Fruit fly (Drosophila melanogaster): ENCODE results near the gene Tpt.

Gene Tpt

dm6 chr3L:8360643-8361110, 44.4 kb downstream of the Tpt start, which contains the start of gene Idh (continued):
- TF ChIP-seq Eip74EF (GFP tag; optimal IDR thresholded peaks at IDR 0.05) (peak in 1 of 2 experiments; percentile 27), CG15514 (GFP tag; optimal IDR thresholded peaks at IDR 0.05) (peak; percentile 61), repo (GFP tag; optimal IDR thresholded peaks at IDR 0.05) (no peak), CG15269 (tag; optimal IDR thresholded peaks at IDR 0.05) (peak; percentile 34), D19A (tag; optimal IDR thresholded peaks at IDR 0.05) (no peak), CG8924 (tag; optimal IDR thresholded peaks at IDR 0.05) (peak; percentile 32), Hmr (GFP tag; optimal IDR thresholded peaks at IDR 0.05) (peak; percentile 52), pb (GFP tag; optimal IDR thresholded peaks at IDR 0.05) (no peak), ind (GFP tag; optimal IDR thresholded peaks at IDR 0.05) (no peak), pzg (GFP tag; optimal IDR thresholded peaks at IDR 0.05) (peak; percentile 65), NFAT (GFP tag; IDR thresholded peaks at IDR 0.05) (0 out of 2 replicates have a peak, but pooled peaks have one; percentile 32), GATAe (GFP tag; conservative IDR thresholded peaks at IDR 0.05) (no peak), kah (GFP tag; optimal IDR thresholded peaks at IDR 0.05) (no peak), CG9727 (GFP tag; optimal IDR thresholded peaks at IDR 0.05) (no peak), dmrt99B (tag; optimal IDR thresholded peaks at IDR 0.05) (peak; percentile 21), scrt (GFP tag; optimal IDR thresholded peaks at IDR 0.05) (peak; percentile 48), Hr3 (GFP tag; optimal IDR thresholded peaks at IDR 0.05) (no peak), sna (GFP tag; IDR thresholded peaks at IDR 0.05; ENCODE audit: partially characterized antibody) (peak; percentile 57; the same call in 1 of the 2 replicates), Opbp (GFP tag; IDR thresholded peaks at IDR 0.05; ENCODE audit: partially characterized antibody) (0 out of 3 replicates have a peak, but pooled peaks have one; percentile 29), row (GFP tag; IDR thresholded peaks at IDR 0.05) (no peak), Nf-YC (tag; optimal IDR thresholded peaks at IDR 0.05) (peak; percentile 49), Sox100B (GFP tag; optimal IDR thresholded peaks at IDR 0.05) (no peak), CG13296 (GFP tag; optimal IDR thresholded peaks at IDR 0.05) (peak; percentile 56), CG15601 (tag; optimal IDR thresholded peaks at IDR 0.05) (no peak), CG12155 (GFP tag; optimal IDR thresholded peaks at IDR 0.05) (no peak), gsb-n (tag; optimal IDR thresholded peaks at IDR 0.05) (peak; percentile 20), sug (tag; optimal IDR thresholded peaks at IDR 0.05) (peak; percentile 31), sd (tag; optimal IDR thresholded peaks at IDR 0.05) (peak; percentile 72), bsh (GFP tag; optimal IDR thresholded peaks at IDR 0.05) (no peak), CG12299 (tag; optimal IDR thresholded peaks at IDR 0.05) (peak; percentile 5), cwo (GFP tag; optimal IDR thresholded peaks at IDR 0.05) (no peak), nerfin-2 (GFP tag; IDR thresholded peaks at IDR 0.05; ENCODE audit: partially characterized antibody) (peak; percentile 38; the same call in 1 of the 2 replicates), fd64A (GFP tag; optimal IDR thresholded peaks at IDR 0.05) (no peak), CG7745 (tag; optimal IDR thresholded peaks at IDR 0.05) (no peak), Hr51 (GFP tag; optimal IDR thresholded peaks at IDR 0.05) (peak in 1 of 2 experiments; percentile 29), CG12659 (GFP tag; optimal IDR thresholded peaks at IDR 0.05) (peak; percentile 24), B-H2 (GFP tag; optimal IDR thresholded peaks at IDR 0.05) (peak; percentile 40), BEAF-32 (GFP tag; optimal IDR thresholded peaks at IDR 0.05) (peak; percentile 52), amos (GFP tag; IDR thresholded peaks at IDR 0.05; ENCODE audit: partially characterized antibody) (peak; percentile 59; the same call in 1 of the 2 replicates), CG31388 (GFP tag; optimal IDR thresholded peaks at IDR 0.05) (no peak), CG10209 (GFP tag; optimal IDR thresholded peaks at IDR 0.05) (no peak), CG8388 (GFP tag; optimal IDR thresholded peaks at IDR 0.05) (no peak), Adf1 (GFP tag; IDR thresholded peaks at IDR 0.05) (peak; percentile 9; the same call in 1 of the 2 replicates), nom (GFP tag; optimal IDR thresholded peaks at IDR 0.05) (peak; percentile 55), H15 (GFP tag; IDR thresholded peaks at IDR 0.05) (no peak), stc (GFP tag; IDR thresholded peaks at IDR 0.05) (0 out of 2 replicates have a peak, but pooled peaks have one; percentile 33), Med (GFP tag) (peak; percentile 92)

Measured in whole organism, embryonic.